Fruit fly (Drosophila melanogaster): ENCODE measurements around the gene CG17217.

- TF ChIP-seq Vsx2 (GFP tag; optimal IDR thresholded peaks at IDR 0.05; ENCODE audit: partially characterized antibody) (no peak), foxo (GFP tag; optimal IDR thresholded peaks at IDR 0.05) (no peak), ey (GFP tag; optimal IDR thresholded peaks at IDR 0.05) (no peak), h (GFP tag; optimal IDR thresholded peaks at IDR 0.05) (no peak), Dfd (GFP tag; optimal IDR thresholded peaks at IDR 0.05) (no peak), tai (GFP tag; optimal IDR thresholded peaks at IDR 0.05) (no peak), usp (GFP tag; optimal IDR thresholded peaks at IDR 0.05) (no peak), psq (GFP tag; optimal IDR thresholded peaks at IDR 0.05) (no peak)
Measured at dm6 chr2L:12172536-12173234, 2.3 kb downstream of the CG17217 start, which contains the start of the genes CG6583 and crok.
